Worm (Caenorhabditis elegans) whole organism, L2 larva: ENCODE data around the gene unk-1.

ENCODE experiments used
- R02D3.7 ChIP-seq: fragments of 150-350 bp; optimal IDR thresholded peaks from 2 replicates; lab custom pipeline; 2014; ENCODE audit warnings: missing biosample characterization, missing genetic modification characterization
- ZK546.5 ChIP-seq: sonication (generic microtip); optimal IDR thresholded peaks from 2 replicates; lab custom pipeline; 2017; ENCODE audit warnings: missing biosample characterization, missing genetic modification characterization
- alr-1 ChIP-seq: fragments of 150-350 bp; optimal IDR thresholded peaks from 2 replicates; lab custom pipeline; 2014; ENCODE audit warnings: missing biosample characterization, missing genetic modification characterization
- egl-27 ChIP-seq: sonication (generic microtip); optimal IDR thresholded peaks from 3 replicates; lab custom pipeline; 2017; ENCODE audit warnings: missing biosample characterization, missing genetic modification reagents, missing genetic modification characterization
- mdl-1 ChIP-seq, 2 experiments: fragments of 150-350 bp in 1 of 2; sonication (generic microtip) in 1 of 2; optimal IDR thresholded peaks; 2 replicates each; lab custom pipeline; 2017; ENCODE audit warnings: missing biosample characterization in 2 of 2, missing genetic modification characterization in 2 of 2
- nhr-11 ChIP-seq: fragments of 150-350 bp; optimal IDR thresholded peaks from 2 replicates; lab custom pipeline; 2014; ENCODE audit warnings: missing biosample characterization, missing genetic modification characterization
- nhr-12 ChIP-seq: fragments of 150-350 bp; optimal IDR thresholded peaks from 2 replicates; lab custom pipeline; 2014; ENCODE audit warnings: missing biosample characterization, missing genetic modification characterization
- peb-1 ChIP-seq: fragments of 150-350 bp; optimal IDR thresholded peaks from 2 replicates; lab custom pipeline; 2014; ENCODE audit warnings: missing biosample characterization, missing genetic modification characterization
- snpc-4 ChIP-seq: fragments of 150-350 bp; optimal IDR thresholded peaks from 2 replicates; lab custom pipeline; 2014; ENCODE audit warnings: missing biosample characterization, missing genetic modification characterization
- unc-39 ChIP-seq: fragments of 150-350 bp; optimal IDR thresholded peaks from 2 replicates; lab custom pipeline; 2014; ENCODE audit warnings: missing biosample characterization, missing genetic modification characterization
- unc-62 ChIP-seq: fragments of 150-350 bp; optimal IDR thresholded peaks from 2 replicates; lab custom pipeline; 2014; ENCODE audit warnings: missing biosample characterization, missing genetic modification reagents, missing genetic modification characterization
- zag-1 ChIP-seq: fragments of 150-350 bp; optimal IDR thresholded peaks from 2 replicates; lab custom pipeline; 2014; ENCODE audit warnings: missing biosample characterization, missing genetic modification characterization
- ztf-1 ChIP-seq: fragments of 200-800 bp; sonication (Bioruptor generic); conservative IDR thresholded peaks from 2 replicates; pipeline ENCODE4 v1.3.6; 2022; ENCODE audit warnings: missing genetic modification characterization, missing compliant biosample characterization

- no peak for TF ChIP-seq R02D3.7 (tag; lab: Kevin White, UChicago)
- TF ChIP-seq snpc-4 (tag; lab: Kevin White, UChicago): no peak
- TF ChIP-seq peb-1 (tag; lab: Kevin White, UChicago): no peak
- no peak for TF ChIP-seq nhr-12 (tag; lab: Kevin White, UChicago)
- TF ChIP-seq nhr-11 (tag; lab: Kevin White, UChicago): no peak
- TF ChIP-seq ZK546.5 (tag; lab: Kevin White, UChicago): no peak
- no peak for TF ChIP-seq unc-39 (tag; lab: Kevin White, UChicago)
- peak; percentile 29 for TF ChIP-seq unc-62
- peak; percentile 46 for TF ChIP-seq egl-27 (tag; lab: Kevin White, UChicago)
- no peak for TF ChIP-seq alr-1
- peak; percentile 3 for TF ChIP-seq zag-1 (tag; lab: Kevin White, UChicago)
- TF ChIP-seq ztf-1: no peak
- peak; percentile 10 to 83 for TF ChIP-seq mdl-1 (tag; optimal IDR thresholded peaks at IDR 0.05; lab: Kevin White, UChicago)
Measured at ce11 chrX:8021609-8022008, 6.8 kb downstream of the unk-1 start.
